Worm (Caenorhabditis elegans) whole organism, mixed stage, embryonic: ENCODE data around the gene oac-38.

Source experiments
- M03D4.4 ChIP-seq: sonication (generic microtip); optimal IDR thresholded peaks from 2 replicates; lab custom pipeline; 2017; ENCODE audit warnings: mild to moderate bottlenecking, missing genetic modification characterization, missing compliant biosample characterization
- bed-3 ChIP-seq: fragments of 200-800 bp; sonication (Bioruptor generic); optimal IDR thresholded peaks from 3 replicates; lab custom pipeline; 2018; ENCODE audit warnings: mild to moderate bottlenecking, missing genetic modification characterization, moderate library complexity, missing compliant biosample characterization
- blmp-1 ChIP-seq: fragments of 150-350 bp; optimal IDR thresholded peaks from 2 replicates; lab custom pipeline; 2014; ENCODE audit warnings: missing biosample characterization, missing genetic modification characterization
- ceh-39 ChIP-seq: fragments of 150-350 bp; optimal IDR thresholded peaks from 2 replicates; lab custom pipeline; 2014; ENCODE audit warnings: missing biosample characterization, missing genetic modification characterization
- ceh-43 ChIP-seq: fragments of 200-800 bp; sonication (Bioruptor generic); optimal IDR thresholded peaks from 2 replicates; lab custom pipeline; 2018; ENCODE audit warnings: mild to moderate bottlenecking, missing genetic modification characterization, moderate library complexity, missing compliant biosample characterization
- ceh-83 ChIP-seq: fragments of 200-800 bp; sonication (Bioruptor generic); optimal IDR thresholded peaks from 2 replicates; lab custom pipeline; 2018; ENCODE audit warnings: mild to moderate bottlenecking, missing genetic modification characterization, missing compliant biosample characterization
- ces-1 ChIP-seq: fragments of 150-350 bp; optimal IDR thresholded peaks from 2 replicates; lab custom pipeline; 2014; ENCODE audit warnings: missing biosample characterization, missing genetic modification reagents, missing genetic modification characterization
- cnd-1 ChIP-seq: fragments of 200-800 bp; sonication (Bioruptor generic); optimal IDR thresholded peaks from 2 replicates; lab custom pipeline; 2018; ENCODE audit warnings: mild to moderate bottlenecking, missing genetic modification characterization, missing compliant biosample characterization
- drap-1 ChIP-seq: fragments of 200-800 bp; sonication (Bioruptor generic); optimal IDR thresholded peaks from 3 replicates; lab custom pipeline; 2018; ENCODE audit warnings: mild to moderate bottlenecking, missing genetic modification characterization, missing compliant biosample characterization
- elt-1 ChIP-seq: sonication (generic microtip); optimal IDR thresholded peaks from 2 replicates; lab custom pipeline; 2017; ENCODE audit warnings: missing genetic modification characterization, mild to moderate bottlenecking, missing compliant biosample characterization, antibody characterized with exemption, moderate library complexity, borderline replicate concordance; ENCODE audit not compliant: insufficient read depth
- flh-1 ChIP-seq: fragments of 200-800 bp; sonication (Bioruptor generic); optimal IDR thresholded peaks from 2 replicates; lab custom pipeline; 2018; ENCODE audit warnings: mild to moderate bottlenecking, missing genetic modification characterization, moderate library complexity, missing compliant biosample characterization
- ham-2 ChIP-seq: fragments of 200-800 bp; sonication (Bioruptor generic); optimal IDR thresholded peaks from 2 replicates; lab custom pipeline; 2018; ENCODE audit warnings: mild to moderate bottlenecking, missing genetic modification characterization, missing compliant biosample characterization
- hlh-1 ChIP-seq: fragments of 150-350 bp; optimal IDR thresholded peaks from 2 replicates; lab custom pipeline; 2014; ENCODE audit warnings: missing biosample characterization, missing genetic modification reagents, missing genetic modification characterization
- lin-13 ChIP-seq: fragments of 150-350 bp; optimal IDR thresholded peaks from 2 replicates; lab custom pipeline; 2014; ENCODE audit warnings: missing biosample characterization, missing genetic modification characterization
- lin-32 ChIP-seq: fragments of 200-800 bp; sonication (Bioruptor generic); optimal IDR thresholded peaks from 2 replicates; lab custom pipeline; 2018; ENCODE audit warnings: mild to moderate bottlenecking, missing genetic modification characterization, missing compliant biosample characterization
- lsy-2 ChIP-seq: fragments of 150-350 bp; optimal IDR thresholded peaks from 2 replicates; lab custom pipeline; 2014; ENCODE audit warnings: missing biosample characterization, missing genetic modification characterization
- mab-5 ChIP-seq: fragments of 150-350 bp; optimal IDR thresholded peaks from 2 replicates; lab custom pipeline; 2014; ENCODE audit warnings: missing biosample characterization, missing genetic modification characterization
- mep-1 ChIP-seq: fragments of 150-350 bp; optimal IDR thresholded peaks from 2 replicates; lab custom pipeline; 2017; ENCODE audit warnings: missing biosample characterization, missing genetic modification reagents, missing genetic modification characterization, inconsistent platforms
- nhr-12 ChIP-seq: fragments of 150-350 bp; optimal IDR thresholded peaks from 2 replicates; lab custom pipeline; 2014; ENCODE audit warnings: missing biosample characterization, missing genetic modification characterization
- nhr-2 ChIP-seq: fragments of 150-350 bp; optimal IDR thresholded peaks from 2 replicates; lab custom pipeline; 2014; ENCODE audit warnings: missing biosample characterization, missing genetic modification characterization
- nhr-237 ChIP-seq: fragments of 150-350 bp; optimal IDR thresholded peaks from 2 replicates; lab custom pipeline; 2014; ENCODE audit warnings: missing biosample characterization, missing genetic modification characterization
- nhr-28 ChIP-seq: fragments of 150-350 bp; optimal IDR thresholded peaks from 2 replicates; lab custom pipeline; 2014; ENCODE audit warnings: missing biosample characterization, missing genetic modification characterization
- pha-4 ChIP-seq: fragments of 150-350 bp; optimal IDR thresholded peaks from 2 replicates; lab custom pipeline; 2018; ENCODE audit warnings: missing biosample characterization, missing genetic modification reagents, missing genetic modification characterization
- sem-2 ChIP-seq: fragments of 200-800 bp; sonication (Bioruptor generic); optimal IDR thresholded peaks from 2 replicates; lab custom pipeline; 2018; ENCODE audit warnings: mild to moderate bottlenecking, missing genetic modification characterization, missing compliant biosample characterization
- snpc-4 ChIP-seq: fragments of 150-350 bp; optimal IDR thresholded peaks from 2 replicates; lab custom pipeline; 2014; ENCODE audit warnings: missing biosample characterization, missing genetic modification characterization
- sptf-1 ChIP-seq: sonication (generic microtip); optimal IDR thresholded peaks from 2 replicates; lab custom pipeline; 2017; ENCODE audit warnings: mild to moderate bottlenecking, missing genetic modification characterization, moderate library complexity, missing compliant biosample characterization
- tbx-8 ChIP-seq: fragments of 200-800 bp; sonication (Bioruptor generic); optimal IDR thresholded peaks from 2 replicates; lab custom pipeline; 2018; ENCODE audit warnings: mild to moderate bottlenecking, missing genetic modification characterization, moderate library complexity, missing compliant biosample characterization
- unc-120 ChIP-seq: sonication (generic microtip); optimal IDR thresholded peaks from 2 replicates; lab custom pipeline; 2017; ENCODE audit warnings: missing genetic modification characterization, missing compliant biosample characterization; ENCODE audit not compliant: poor library complexity, severe bottlenecking
- unc-39 ChIP-seq: fragments of 150-350 bp; optimal IDR thresholded peaks from 2 replicates; lab custom pipeline; 2014; ENCODE audit warnings: missing biosample characterization, missing genetic modification characterization
- unc-62 ChIP-seq: fragments of 150-350 bp; optimal IDR thresholded peaks from 2 replicates; lab custom pipeline; 2014; ENCODE audit warnings: missing biosample characterization, missing genetic modification reagents, missing genetic modification characterization
- zip-8 ChIP-seq: fragments of 150-350 bp; optimal IDR thresholded peaks from 2 replicates; lab custom pipeline; 2014; ENCODE audit warnings: missing biosample characterization, missing genetic modification characterization

oac-38 gene

DNA sequence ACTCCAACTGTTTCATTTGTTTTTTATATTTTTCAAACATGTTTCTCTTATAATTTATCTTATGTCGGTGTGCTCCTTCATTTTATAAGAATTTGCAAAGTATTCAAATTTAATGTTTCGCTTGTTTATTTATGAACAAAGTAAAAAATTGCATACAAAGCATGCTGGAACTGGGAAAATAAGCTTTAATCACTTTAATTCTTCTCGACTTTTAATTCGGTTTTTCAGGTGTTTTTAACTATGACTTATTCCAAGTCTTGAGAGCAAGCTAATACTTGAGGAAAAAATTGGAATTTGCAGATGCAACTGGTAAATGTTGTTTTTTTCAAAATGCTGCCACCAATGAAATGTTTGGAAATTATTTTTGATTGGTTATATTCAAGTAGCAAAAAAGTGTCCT lies 21.4 kb downstream of the oac-38 start, which contains the start of gene srz-59:
TSS of gene srz-59 (plus strand) at position 301 of the 400 bp plus-strand sequence.
- TF ChIP-seq bed-3 (GFP tag; lab: Kevin White, UChicago) (no peak), mep-1 (tag; lab: Kevin White, UChicago) (no peak), nhr-237 (no peak), cnd-1 (no peak)

DNA sequence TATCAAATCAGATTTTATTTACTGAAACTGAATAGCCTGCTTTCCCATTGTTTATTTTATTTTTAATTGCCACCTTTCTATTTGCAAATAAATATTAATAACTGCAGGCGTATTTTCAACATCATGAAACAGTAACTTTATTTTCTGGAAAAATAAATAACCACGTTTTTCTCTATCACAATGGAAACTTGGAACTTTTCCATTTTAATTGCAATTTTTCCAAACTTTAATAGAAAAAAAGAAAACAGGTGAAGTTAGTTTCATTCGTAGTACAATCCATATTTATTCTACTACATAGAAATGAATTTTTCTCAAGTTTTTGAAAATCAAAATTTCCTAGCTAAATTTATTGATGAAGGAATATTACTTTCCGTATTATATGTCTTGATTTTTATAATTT lies 24.1 kb downstream of the oac-38 start, which contains the start of gene srz-42:
TSS of gene srz-42 (plus strand) at position 301 of the 400 bp plus-strand sequence.
- TF ChIP-seq cnd-1 (no peak), nhr-28 (tag; lab: Kevin White, UChicago) (no peak), ces-1 (GFP tag; lab: Kevin White, UChicago) (no peak), sptf-1 (tag; lab: Kevin White, UChicago) (no peak), bed-3 (GFP tag; lab: Kevin White, UChicago) (no peak), flh-1 (GFP tag; lab: Kevin White, UChicago) (no peak), lin-13 (tag; lab: Kevin White, UChicago) (no peak)

DNA sequence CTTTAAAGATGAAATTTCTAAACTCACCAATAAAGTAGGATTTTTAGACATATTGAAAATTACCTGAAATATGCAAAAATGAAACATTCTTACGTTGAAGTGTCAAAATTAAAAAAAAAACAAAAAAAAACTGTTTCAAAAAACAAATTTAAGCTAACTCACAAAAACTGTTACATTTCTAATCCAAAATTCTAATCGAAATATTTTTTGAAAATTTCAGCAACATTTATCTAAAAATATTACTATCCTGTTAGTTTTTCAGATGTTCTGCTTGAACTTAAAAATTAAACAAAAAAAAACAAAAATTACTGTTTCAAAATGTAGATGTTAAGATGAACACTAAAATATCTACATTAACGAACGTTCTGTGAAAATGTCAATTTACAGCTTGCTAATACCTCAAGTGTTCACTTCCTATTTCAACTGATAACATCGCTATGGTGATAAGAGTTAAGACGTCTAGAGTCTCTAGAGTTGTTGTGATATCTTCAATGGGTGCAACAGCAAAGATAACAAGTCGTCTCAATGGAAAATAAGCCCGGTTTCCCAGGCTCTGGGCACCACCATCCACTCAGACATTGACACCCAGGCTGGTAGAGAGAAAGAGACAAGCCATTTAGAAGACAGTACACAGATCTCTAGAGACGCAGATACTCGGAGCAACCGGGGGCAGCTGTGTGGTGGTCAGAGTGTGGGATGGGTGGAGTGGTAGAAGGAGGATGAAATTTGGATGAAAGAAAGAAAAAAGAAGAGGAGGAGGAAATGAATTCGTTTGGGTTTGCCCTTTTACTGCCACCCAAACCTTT lies 25.2 kb downstream of the oac-38 start, which contains the start of gene H12I19.115:
TSS of gene H12I19.115 (minus strand) at position 51 of the 806 bp plus-strand sequence.
- peak; percentile 94 for TF ChIP-seq hlh-1
- TF ChIP-seq ces-1 (GFP tag; lab: Kevin White, UChicago) = peak; percentile 57
- TF ChIP-seq tbx-8 = no peak
- TF ChIP-seq sem-2 (GFP tag; lab: Kevin White, UChicago) = no peak
- no peak for TF ChIP-seq pha-4 (tag; lab: Kevin White, UChicago)
- no peak for TF ChIP-seq unc-39 (tag; lab: Kevin White, UChicago)
- TF ChIP-seq mep-1 (tag; lab: Kevin White, UChicago) = no peak
- TF ChIP-seq cnd-1 = no peak
- peak; percentile 13 for TF ChIP-seq unc-62
- TF ChIP-seq nhr-12 (tag; lab: Kevin White, UChicago) = no peak
- no peak for TF ChIP-seq ceh-39 (tag; lab: Kevin White, UChicago)
- peak; percentile 16 for TF ChIP-seq ceh-83 (GFP tag; lab: Kevin White, UChicago)
- TF ChIP-seq M03D4.4 (tag; lab: Kevin White, UChicago) = no peak
- TF ChIP-seq lin-32 = peak; percentile 28
- no peak for TF ChIP-seq ham-2 (GFP tag; lab: Kevin White, UChicago)
- no peak for TF ChIP-seq unc-120 (tag; lab: Kevin White, UChicago)
- TF ChIP-seq snpc-4 = no peak
- TF ChIP-seq sptf-1 (tag; lab: Kevin White, UChicago) = no peak

DNA sequence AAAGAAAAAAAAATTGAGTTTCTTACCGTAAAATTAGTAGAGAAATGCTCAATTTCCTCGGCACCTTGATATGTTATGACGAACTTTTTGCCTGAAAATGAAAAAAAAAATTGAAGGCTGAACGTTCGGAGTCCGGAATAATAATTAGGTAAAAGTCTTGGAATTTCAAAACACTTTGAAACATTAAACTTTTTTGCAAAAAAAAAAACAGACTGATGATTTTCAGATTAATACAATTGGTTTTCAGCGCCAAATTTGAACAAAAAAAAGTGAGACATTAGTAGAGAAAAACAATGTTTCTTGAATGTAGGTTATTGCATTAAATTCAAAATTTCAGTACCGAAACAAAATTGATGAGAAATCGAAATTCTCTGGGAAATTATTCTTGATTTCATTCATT lies 29.2 kb downstream of the oac-38 start, which contains the start of gene nkcc-1:
TSS of gene nkcc-1 (minus strand) at position 101 of the 400 bp plus-strand sequence.
- TF ChIP-seq zip-8 (tag; lab: Kevin White, UChicago) (no peak), lsy-2 (tag; lab: Kevin White, UChicago) (no peak), blmp-1 (tag; lab: Kevin White, UChicago) (no peak), drap-1 (no peak), M03D4.4 (tag; lab: Kevin White, UChicago) (no peak), mab-5 (tag; lab: Kevin White, UChicago) (no peak), nhr-237 (no peak), ceh-83 (GFP tag; lab: Kevin White, UChicago) (no peak), nhr-2 (no peak), hlh-1 (no peak)
- TF ChIP-seq, all 35 proteins: peak for 0

DNA sequence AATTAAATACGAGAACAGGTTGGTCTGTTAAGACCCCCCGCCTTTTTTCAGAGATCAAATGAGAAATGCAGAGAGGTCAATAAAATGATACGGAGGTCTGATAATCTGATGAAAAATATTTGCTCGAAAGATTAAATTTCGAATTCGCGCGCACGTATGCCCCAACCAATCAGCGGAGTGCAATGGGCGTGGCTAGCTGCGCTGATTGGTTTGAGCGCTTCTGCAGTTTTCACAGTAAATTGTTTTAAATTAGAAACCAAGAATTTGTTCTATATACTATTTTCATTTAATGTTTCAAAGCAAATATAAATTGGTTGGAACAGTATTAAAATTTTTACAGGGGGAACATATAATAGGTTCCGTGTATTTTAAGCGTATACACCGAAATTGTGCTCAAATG lies 33.8 kb downstream of the oac-38 start:
- TF ChIP-seq ces-1 (GFP tag; lab: Kevin White, UChicago) = no peak
- peak; percentile 47 for TF ChIP-seq pha-4 (tag; lab: Kevin White, UChicago)
- TF ChIP-seq, all 35 proteins: peak for 1

DNA sequence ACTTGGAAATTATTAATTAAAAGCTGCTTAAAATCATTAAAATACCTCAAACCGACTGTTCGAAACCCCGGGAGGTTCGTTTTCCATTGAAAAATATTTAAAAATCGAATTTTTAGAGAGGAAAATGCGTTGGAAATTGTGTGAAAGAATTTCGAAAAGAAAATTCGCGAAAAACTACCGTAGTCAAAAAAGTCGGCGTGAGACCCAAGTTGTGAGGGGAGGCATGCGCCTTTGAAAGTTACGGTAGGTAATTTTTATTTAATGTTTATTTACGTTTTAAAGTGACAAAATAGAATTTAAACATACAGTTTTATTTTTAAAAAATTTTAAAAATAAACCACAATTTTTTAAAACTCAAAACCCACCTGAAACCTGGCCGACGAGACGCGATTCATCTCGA lies 37.6 kb downstream of the oac-38 start:
- no peak for TF ChIP-seq ceh-83 (GFP tag; lab: Kevin White, UChicago)
- no peak for TF ChIP-seq sptf-1 (tag; lab: Kevin White, UChicago)
- TF ChIP-seq zip-8 (tag; lab: Kevin White, UChicago) = no peak
- TF ChIP-seq ceh-43 (GFP tag; lab: Kevin White, UChicago) = no peak
- TF ChIP-seq elt-1 (tag; lab: Kevin White, UChicago) = no peak
- TF ChIP-seq unc-62 = no peak
- no peak for TF ChIP-seq ceh-39 (tag; lab: Kevin White, UChicago)
- no peak for TF ChIP-seq mab-5 (tag; lab: Kevin White, UChicago)
- TF ChIP-seq snpc-4 = no peak
